Worm (Caenorhabditis elegans) whole organism, late embryonic: ENCODE results near the gene abcf-1.

Experiments used
- ceh-30 ChIP-seq: fragments of 150-350 bp; optimal IDR thresholded peaks from 2 replicates; lab custom pipeline; 2014; ENCODE audit warnings: missing biosample characterization, missing genetic modification characterization
- che-1 ChIP-seq: sonication (generic microtip); optimal IDR thresholded peaks from 2 replicates; lab custom pipeline; 2016; ENCODE audit warnings: mild to moderate bottlenecking, missing genetic modification characterization, missing compliant biosample characterization
- fkh-10 ChIP-seq: fragments of 150-350 bp; optimal IDR thresholded peaks from 2 replicates; lab custom pipeline; 2014; ENCODE audit warnings: missing biosample characterization, missing genetic modification reagents, missing genetic modification characterization
- pha-4 ChIP-seq: fragments of 150-350 bp; optimal IDR thresholded peaks from 2 replicates; lab custom pipeline; 2018; ENCODE audit warnings: missing biosample characterization, missing genetic modification reagents, missing genetic modification characterization
- sox-4 ChIP-seq: sonication (generic microtip); optimal IDR thresholded peaks from 2 replicates; lab custom pipeline; 2017; ENCODE audit warnings: mild to moderate bottlenecking, missing genetic modification characterization, inconsistent platforms, missing compliant biosample characterization

DNA sequence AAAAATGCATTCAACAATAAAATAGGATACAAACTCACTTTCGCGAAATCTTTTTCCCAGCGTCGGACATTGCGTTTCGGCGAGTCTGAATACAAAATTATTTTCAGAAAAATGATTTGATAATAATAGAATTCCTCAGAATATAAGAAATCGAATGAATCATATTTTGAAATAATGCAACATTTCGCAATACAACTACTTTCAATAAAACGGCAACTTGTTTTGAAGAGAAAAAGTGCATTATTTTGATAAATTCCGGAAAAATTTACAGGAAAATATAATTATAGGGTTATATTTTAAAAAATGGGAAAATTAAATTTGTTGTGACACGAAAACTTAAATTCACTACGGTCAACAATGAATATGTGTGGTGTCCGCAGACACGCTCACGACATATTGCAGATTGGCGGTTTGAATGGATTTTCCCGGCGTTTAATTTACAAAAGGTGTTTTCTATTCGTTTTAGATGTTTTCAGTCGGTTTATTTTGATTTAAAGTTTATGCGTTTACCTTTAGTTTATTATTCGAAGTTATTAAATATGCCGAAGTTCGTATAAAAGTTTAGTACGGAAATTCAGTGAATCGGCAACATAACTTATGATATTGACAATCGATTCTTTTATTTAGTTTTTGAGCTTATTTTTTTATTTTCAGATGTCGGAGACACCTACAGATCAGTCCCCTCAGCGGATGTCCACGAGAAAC lies at the start of gene abcf-1, which contains the start of gene scc-3:
- TF ChIP-seq pha-4 (tag; lab: Kevin White, UChicago) (no peak), ceh-30 (tag; lab: Kevin White, UChicago) (no peak), che-1 (tag; lab: Kevin White, UChicago) (no peak), fkh-10 (GFP tag; lab: Kevin White, UChicago) (no peak), sox-4 (no peak)
